Worm (Caenorhabditis elegans) whole organism, late embryonic: ENCODE measurements around the gene cpsf-1.

ENCODE experiments used
- C08G9.2 ChIP-seq: sonication (generic microtip); optimal IDR thresholded peaks from 2 replicates; lab custom pipeline; 2016; ENCODE audit warnings: mild to moderate bottlenecking, missing genetic modification characterization, moderate library complexity, missing compliant biosample characterization
- C38D4.7 ChIP-seq: fragments of 200-800 bp; sonication (Bioruptor generic); optimal IDR thresholded peaks from 2 replicates; lab custom pipeline; 2018; ENCODE audit warnings: mild to moderate bottlenecking, missing genetic modification characterization, moderate library complexity, missing compliant biosample characterization
- K02D7.2 ChIP-seq: sonication (generic microtip); optimal IDR thresholded peaks from 2 replicates; lab custom pipeline; 2017; ENCODE audit warnings: mild to moderate bottlenecking, missing genetic modification characterization, missing compliant biosample characterization
- K09A11.1 ChIP-seq: sonication (generic microtip); optimal IDR thresholded peaks from 2 replicates; lab custom pipeline; 2017; ENCODE audit warnings: antibody characterized with exemption, mild to moderate bottlenecking, missing genetic modification characterization, missing compliant biosample characterization; ENCODE audit not compliant: insufficient read depth
- Y22D7AL.16 ChIP-seq: sonication (generic microtip); optimal IDR thresholded peaks from 2 replicates; lab custom pipeline; 2016; ENCODE audit warnings: missing genetic modification characterization, missing compliant biosample characterization
- ahr-1 ChIP-seq: sonication (generic microtip); optimal IDR thresholded peaks from 2 replicates; lab custom pipeline; 2016; ENCODE audit warnings: missing genetic modification characterization, missing compliant biosample characterization
- ama-1 ChIP-seq: fragments of 150-350 bp; optimal IDR thresholded peaks from 2 replicates; lab custom pipeline; 2014
- ceh-14 ChIP-seq: sonication (generic microtip); optimal IDR thresholded peaks from 2 replicates; lab custom pipeline; 2016; ENCODE audit warnings: missing genotype, missing genetic modification characterization, missing compliant biosample characterization
- ceh-19 ChIP-seq: fragments of 200-800 bp; sonication (Bioruptor generic); optimal IDR thresholded peaks from 2 replicates; lab custom pipeline; 2018; ENCODE audit warnings: mild to moderate bottlenecking, missing genetic modification characterization, missing compliant biosample characterization
- ceh-2 ChIP-seq: sonication (generic microtip); optimal IDR thresholded peaks from 2 replicates; lab custom pipeline; 2016; ENCODE audit warnings: missing genotype, missing genetic modification characterization, missing compliant biosample characterization
- ceh-24 ChIP-seq: sonication (generic microtip); optimal IDR thresholded peaks from 2 replicates; lab custom pipeline; 2016; ENCODE audit warnings: mild to moderate bottlenecking, missing genetic modification characterization, missing compliant biosample characterization
- ceh-31 ChIP-seq: sonication (generic microtip); optimal IDR thresholded peaks from 2 replicates; lab custom pipeline; 2016; ENCODE audit warnings: missing genetic modification characterization, missing compliant biosample characterization
- ceh-48 ChIP-seq: sonication (generic microtip); optimal IDR thresholded peaks from 2 replicates; lab custom pipeline; 2016; ENCODE audit warnings: missing genetic modification characterization, inconsistent platforms, missing compliant biosample characterization
- ceh-6 ChIP-seq: fragments of 200-800 bp; sonication (Bioruptor generic); optimal IDR thresholded peaks from 2 replicates; lab custom pipeline; 2018; ENCODE audit warnings: mild to moderate bottlenecking, missing genetic modification characterization, missing compliant biosample characterization
- che-1 ChIP-seq: sonication (generic microtip); optimal IDR thresholded peaks from 2 replicates; lab custom pipeline; 2016; ENCODE audit warnings: mild to moderate bottlenecking, missing genetic modification characterization, missing compliant biosample characterization
- dmd-4 ChIP-seq: sonication (generic microtip); optimal IDR thresholded peaks from 2 replicates; lab custom pipeline; 2016; ENCODE audit warnings: borderline replicate concordance, missing genetic modification characterization, missing compliant biosample characterization
- dve-1 ChIP-seq: sonication (generic microtip); optimal IDR thresholded peaks from 2 replicates; lab custom pipeline; 2017; ENCODE audit warnings: antibody characterized with exemption, mild to moderate bottlenecking, missing genetic modification characterization, missing compliant biosample characterization
- ets-4 ChIP-seq: sonication (generic microtip); optimal IDR thresholded peaks from 2 replicates; lab custom pipeline; 2016; ENCODE audit warnings: missing genetic modification characterization, missing compliant biosample characterization
- eyg-1 ChIP-seq: sonication (generic microtip); optimal IDR thresholded peaks from 2 replicates; lab custom pipeline; 2016; ENCODE audit warnings: missing genotype, missing genetic modification characterization, missing compliant biosample characterization
- gmeb-2 ChIP-seq: sonication (generic microtip); optimal IDR thresholded peaks from 2 replicates; lab custom pipeline; 2016; ENCODE audit warnings: missing genetic modification characterization, inconsistent platforms, missing compliant biosample characterization
- hlh-30 ChIP-seq: sonication (generic microtip); optimal IDR thresholded peaks from 2 replicates; lab custom pipeline; 2017; ENCODE audit warnings: antibody characterized with exemption, missing genetic modification characterization, missing compliant biosample characterization; ENCODE audit not compliant: insufficient read depth
- lim-6 ChIP-seq: sonication (generic microtip); optimal IDR thresholded peaks from 2 replicates; lab custom pipeline; 2016; ENCODE audit warnings: missing genetic modification characterization, missing compliant biosample characterization
- lin-11 ChIP-seq: fragments of 200-800 bp; sonication (Bioruptor generic); optimal IDR thresholded peaks from 2 replicates; lab custom pipeline; 2018; ENCODE audit warnings: mild to moderate bottlenecking, missing genetic modification characterization, missing compliant biosample characterization
- madf-2 ChIP-seq: sonication (generic microtip); optimal IDR thresholded peaks from 2 replicates; lab custom pipeline; 2017; ENCODE audit warnings: missing genetic modification characterization, missing compliant biosample characterization
- nfya-1 ChIP-seq: sonication (generic microtip); optimal IDR thresholded peaks from 2 replicates; lab custom pipeline; 2017; ENCODE audit warnings: missing genetic modification characterization, mild to moderate bottlenecking, missing compliant biosample characterization, antibody characterized with exemption, moderate library complexity
- nhr-232 ChIP-seq: sonication (generic microtip); optimal IDR thresholded peaks from 2 replicates; lab custom pipeline; 2016; ENCODE audit warnings: missing genetic modification characterization, missing compliant biosample characterization
- npax-4 ChIP-seq: sonication (generic microtip); optimal IDR thresholded peaks from 2 replicates; lab custom pipeline; 2016; ENCODE audit warnings: missing genetic modification characterization, missing compliant biosample characterization
- pag-3 ChIP-seq: sonication (generic microtip); optimal IDR thresholded peaks from 2 replicates; lab custom pipeline; 2016; ENCODE audit warnings: missing compliant biosample characterization, missing genetic modification characterization, borderline replicate concordance
- pat-9 ChIP-seq: fragments of 200-800 bp; sonication (Bioruptor generic); optimal IDR thresholded peaks from 2 replicates; lab custom pipeline; 2018; ENCODE audit warnings: mild to moderate bottlenecking, missing genetic modification characterization, moderate library complexity, missing compliant biosample characterization
- pax-1 ChIP-seq: fragments of 150-350 bp; optimal IDR thresholded peaks from 2 replicates; lab custom pipeline; 2014; ENCODE audit warnings: missing biosample characterization, missing genetic modification characterization
- pqm-1 ChIP-seq: sonication (generic microtip); optimal IDR thresholded peaks from 2 replicates; lab custom pipeline; 2016; ENCODE audit warnings: missing genetic modification characterization, missing compliant biosample characterization
- tbx-2 ChIP-seq: sonication (generic microtip); optimal IDR thresholded peaks from 2 replicates; lab custom pipeline; 2016; ENCODE audit warnings: missing genetic modification characterization, missing compliant biosample characterization
- tbx-7 ChIP-seq: sonication (generic microtip); optimal IDR thresholded peaks from 2 replicates; lab custom pipeline; 2016; ENCODE audit warnings: missing genotype, missing genetic modification characterization, missing compliant biosample characterization
- ttx-3 ChIP-seq: sonication (generic microtip); optimal IDR thresholded peaks from 2 replicates; lab custom pipeline; 2016; ENCODE audit warnings: missing genetic modification reagents, missing genetic modification characterization, missing compliant biosample characterization
- unc-3 ChIP-seq, 2 experiments: fragments of 200-800 bp in 1 of 2; sonication (Bioruptor generic) in 1 of 2; sonication (generic microtip) in 1 of 2; conservative IDR thresholded peaks in 1 of 2; optimal IDR thresholded peaks in 1 of 2; 2 replicates each; pipeline versions ENCODE4 v1.3.6 to Lab custom; 2016 to 2022; ENCODE audit warnings: missing compliant biosample characterization in 2 of 2, missing genetic modification characterization in 2 of 2, missing genetic modification reagents in 1 of 2
- unc-42 ChIP-seq: sonication (generic microtip); optimal IDR thresholded peaks from 2 replicates; lab custom pipeline; 2016; ENCODE audit warnings: missing genotype, missing genetic modification characterization, missing compliant biosample characterization
- unc-86 ChIP-seq: sonication (generic microtip); optimal IDR thresholded peaks from 2 replicates; lab custom pipeline; 2016; ENCODE audit warnings: missing genetic modification characterization, missing compliant biosample characterization
- zip-5 ChIP-seq: sonication (generic microtip); optimal IDR thresholded peaks from 2 replicates; lab custom pipeline; 2016; ENCODE audit warnings: missing genetic modification characterization, missing compliant biosample characterization

cpsf-1 gene

ce11 chrIV:2080340-2080739 is 47.5 kb upstream of the cpsf-1 start:
- no peak for TF ChIP-seq ahr-1
- no peak for TF ChIP-seq unc-3 (GFP tag; conservative IDR thresholded peaks at IDR 0.05; lab: Robert Waterston, UW)
- TF ChIP-seq unc-3 (tag; optimal IDR thresholded peaks at IDR 0.05; lab: Kevin White, UChicago): no peak
- TF ChIP-seq C38D4.7 (GFP tag; lab: Kevin White, UChicago): no peak
- no peak for TF ChIP-seq pat-9 (tag; lab: Kevin White, UChicago)
- TF ChIP-seq nfya-1 (tag; lab: Kevin White, UChicago): no peak
- no peak for TF ChIP-seq ceh-19
- no peak for TF ChIP-seq che-1 (tag; lab: Kevin White, UChicago)
- no peak for TF ChIP-seq tbx-7 (tag; lab: Kevin White, UChicago)
- no peak for TF ChIP-seq madf-2 (tag; lab: Kevin White, UChicago)
- no peak for TF ChIP-seq C08G9.2 (tag; lab: Kevin White, UChicago)

ce11 chrIV:2077159-2077835 is 44.5 kb upstream of the cpsf-1 start:
- TF ChIP-seq K09A11.1 (tag; lab: Kevin White, UChicago): no peak
- no peak for TF ChIP-seq pqm-1 (tag; lab: Kevin White, UChicago)
- TF ChIP-seq ets-4 (tag; lab: Kevin White, UChicago): no peak
- no peak for TF ChIP-seq K02D7.2 (tag; lab: Kevin White, UChicago)
- no peak for TF ChIP-seq Y22D7AL.16 (tag; lab: Kevin White, UChicago)
- peak; percentile 9 for TF ChIP-seq ceh-14
- TF ChIP-seq ceh-48 (tag; lab: Kevin White, UChicago): no peak
- TF ChIP-seq unc-42 (tag; lab: Kevin White, UChicago): peak; percentile 68
- TF ChIP-seq, all 69 proteins: peak for 2

- TF ChIP-seq pat-9 (tag; lab: Kevin White, UChicago): no peak
- TF ChIP-seq ceh-24 (tag; lab: Kevin White, UChicago): no peak
- peak; percentile 15 for TF ChIP-seq unc-42 (tag; lab: Kevin White, UChicago)
- no peak for TF ChIP-seq K02D7.2 (tag; lab: Kevin White, UChicago)
Observed at ce11 chrIV:2065895-2066294, 33.1 kb upstream of the cpsf-1 start, which contains the start of gene arrd-26. Gene arrd-26 (plus strand): TSS chrIV:2066195.

- TF ChIP-seq tbx-2 (tag; lab: Kevin White, UChicago) (no peak), dve-1 (tag; lab: Kevin White, UChicago) (no peak), zip-5 (tag; lab: Kevin White, UChicago) (no peak), pat-9 (tag; lab: Kevin White, UChicago) (no peak), pag-3 (tag; lab: Kevin White, UChicago) (no peak), nfya-1 (tag; lab: Kevin White, UChicago) (no peak), lin-11 (tag; lab: Kevin White, UChicago) (no peak), npax-4 (tag; lab: Kevin White, UChicago) (no peak), dmd-4 (tag; lab: Kevin White, UChicago) (no peak), C08G9.2 (tag; lab: Kevin White, UChicago) (no peak), nhr-232 (tag; lab: Kevin White, UChicago) (no peak), eyg-1 (tag; lab: Kevin White, UChicago) (no peak), ceh-31 (tag; lab: Kevin White, UChicago) (no peak), gmeb-2 (tag; lab: Kevin White, UChicago) (no peak)
Observed at ce11 chrIV:2059011-2059410, 26.2 kb upstream of the cpsf-1 start, which contains the start of gene R05C11.2. Gene R05C11.2 (minus strand): TSS chrIV:2059111.

- TF ChIP-seq dmd-4 (tag; lab: Kevin White, UChicago): no peak
- no peak for TF ChIP-seq C08G9.2 (tag; lab: Kevin White, UChicago)
- TF ChIP-seq che-1 (tag; lab: Kevin White, UChicago): no peak
- no peak for TF ChIP-seq ceh-19
- no peak for TF ChIP-seq gmeb-2 (tag; lab: Kevin White, UChicago)
- TF ChIP-seq pag-3 (tag; lab: Kevin White, UChicago): no peak
- no peak for TF ChIP-seq dve-1 (tag; lab: Kevin White, UChicago)
- TF ChIP-seq unc-86 (tag; lab: Kevin White, UChicago): no peak
- no peak for TF ChIP-seq ceh-6 (GFP tag; lab: Kevin White, UChicago)
- TF ChIP-seq pax-1: no peak
- TF ChIP-seq hlh-30 (tag; lab: Kevin White, UChicago): no peak
- TF ChIP-seq unc-42 (tag; lab: Kevin White, UChicago): no peak
- no peak for TF ChIP-seq Y22D7AL.16 (tag; lab: Kevin White, UChicago)
- TF ChIP-seq lim-6 (tag; lab: Kevin White, UChicago): no peak
- no peak for TF ChIP-seq tbx-7 (tag; lab: Kevin White, UChicago)
- no peak for TF ChIP-seq ceh-2 (tag; lab: Kevin White, UChicago)
- no peak for TF ChIP-seq ttx-3 (tag; lab: Kevin White, UChicago)
- no peak for TF ChIP-seq zip-5 (tag; lab: Kevin White, UChicago)
- TF ChIP-seq C38D4.7 (GFP tag; lab: Kevin White, UChicago): no peak
- TF ChIP-seq ama-1 (lab: Kevin White, UChicago): no peak
Observed at ce11 chrIV:2057462-2057861, 24.7 kb upstream of the cpsf-1 start.
